Fruit fly (Drosophila melanogaster): ENCODE results near the gene CG4702.

CG4702 gene

DNA sequence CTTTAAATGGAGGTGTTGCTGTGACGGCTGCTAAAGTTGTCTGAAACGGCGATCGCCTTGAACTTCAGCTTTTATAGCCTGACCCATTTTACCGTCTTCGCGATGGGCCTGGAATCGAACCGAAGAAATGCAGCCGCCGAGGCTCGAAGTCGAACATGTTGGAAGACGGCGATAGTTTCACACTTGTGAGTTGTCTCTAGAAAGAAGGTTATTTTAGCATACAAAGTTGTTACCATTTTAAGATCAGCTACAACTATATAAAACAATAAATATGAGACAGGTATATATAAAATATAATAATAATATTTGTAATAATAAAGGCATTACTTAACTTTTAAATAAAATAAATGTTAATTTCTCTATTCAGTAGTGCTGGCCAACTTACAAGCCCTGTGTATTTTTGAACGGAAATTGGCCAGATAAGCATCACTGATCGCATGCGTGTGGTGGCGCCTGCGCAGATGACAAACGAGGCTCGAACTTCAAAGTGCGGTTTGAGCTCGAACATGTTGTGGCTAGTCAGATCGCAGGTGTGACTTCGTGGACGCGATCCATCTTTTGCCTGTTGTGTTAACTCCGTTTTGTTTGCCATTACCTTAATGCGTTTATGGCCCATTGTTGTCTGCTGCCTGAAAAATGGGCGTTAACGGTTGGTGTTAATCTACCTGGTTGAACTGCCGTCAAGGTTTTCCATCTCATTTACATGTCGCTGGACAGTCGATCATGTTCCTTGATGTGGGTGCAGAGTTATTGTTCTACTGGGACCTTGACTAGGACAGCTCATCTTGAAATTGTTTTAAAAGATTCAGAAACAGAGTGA is at the start of gene CG4702:
Gene CG4702, minus strand, starts transcription at position 51 of the 820 bp plus-strand sequence.
- TF ChIP-seq CG8478 (optimal IDR thresholded peaks at IDR 0.05) (no peak), CTCF (optimal IDR thresholded peaks at IDR 0.05) (no peak)

DNA sequence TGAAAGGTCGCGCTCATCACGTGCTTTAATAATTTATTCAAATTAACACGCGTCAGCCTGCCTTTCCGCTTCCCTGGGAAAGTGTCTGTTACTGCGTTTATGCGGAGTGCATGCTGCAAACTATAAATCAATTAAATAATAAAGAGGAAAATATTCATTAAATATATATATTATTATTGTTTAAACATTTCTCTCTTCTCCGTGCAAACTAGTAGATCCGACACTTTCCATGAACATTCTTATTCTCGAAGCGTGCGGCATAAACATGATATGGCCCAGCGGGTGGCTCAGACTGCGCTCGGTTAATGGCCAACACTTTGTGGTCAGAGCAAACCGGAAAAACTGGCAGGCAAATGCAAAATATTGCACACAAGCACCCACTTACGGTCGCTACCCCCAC is 40.3 kb upstream of the CG4702 start:
- TF ChIP-seq CTCF (optimal IDR thresholded peaks at IDR 0.05) = no peak
- no peak for TF ChIP-seq CG8478 (optimal IDR thresholded peaks at IDR 0.05)

DNA sequence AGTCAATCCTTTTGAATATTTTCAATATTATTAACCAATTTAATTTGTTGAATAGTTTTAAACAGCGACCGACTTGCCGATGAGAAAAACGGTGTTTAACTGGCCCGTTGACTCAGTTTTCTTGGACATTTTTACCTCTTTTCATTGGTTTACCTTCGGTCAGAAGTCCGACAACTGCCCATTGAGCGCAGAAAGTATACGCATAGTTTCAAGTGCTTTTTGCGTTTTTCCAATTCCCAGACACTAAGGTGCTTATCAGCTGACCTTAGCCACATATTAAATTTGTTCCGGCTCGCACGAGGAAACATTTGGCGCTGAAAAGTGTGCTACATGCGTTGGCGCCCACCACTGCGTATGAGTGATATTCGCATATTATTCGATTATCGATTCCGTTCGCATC is 38.1 kb upstream of the CG4702 start, which contains the start of gene Cpn:
Gene Cpn, minus strand, starts transcription at position 101 of the 400 bp plus-strand sequence.
- no peak for TF ChIP-seq CTCF (optimal IDR thresholded peaks at IDR 0.05)
- no peak for TF ChIP-seq CG8478 (optimal IDR thresholded peaks at IDR 0.05)

DNA sequence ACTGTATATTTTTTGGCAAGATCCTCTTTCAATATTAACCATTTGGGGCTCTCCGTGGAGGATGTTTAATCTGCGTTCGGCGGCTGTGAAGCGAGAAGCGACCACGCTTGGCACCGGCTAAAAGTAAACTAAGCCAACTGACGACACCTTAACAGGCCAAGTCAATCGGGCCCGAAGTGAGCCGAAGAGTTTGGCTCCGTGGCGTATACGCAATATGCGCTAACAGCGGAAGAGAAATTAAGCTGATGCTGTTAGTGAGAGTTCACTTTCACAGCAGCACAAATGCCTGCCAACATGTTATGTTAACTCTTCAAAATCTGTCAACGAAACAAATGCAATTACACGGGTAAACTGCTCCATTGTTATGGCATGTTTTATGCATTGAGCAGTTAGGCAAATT is 30.5 kb upstream of the CG4702 start, which contains the start of gene dpr15:
Gene dpr15, minus strand, starts transcription at position 101 of the 400 bp plus-strand sequence.
- TF ChIP-seq CTCF (optimal IDR thresholded peaks at IDR 0.05) (no peak), CG8478 (optimal IDR thresholded peaks at IDR 0.05) (no peak)

DNA sequence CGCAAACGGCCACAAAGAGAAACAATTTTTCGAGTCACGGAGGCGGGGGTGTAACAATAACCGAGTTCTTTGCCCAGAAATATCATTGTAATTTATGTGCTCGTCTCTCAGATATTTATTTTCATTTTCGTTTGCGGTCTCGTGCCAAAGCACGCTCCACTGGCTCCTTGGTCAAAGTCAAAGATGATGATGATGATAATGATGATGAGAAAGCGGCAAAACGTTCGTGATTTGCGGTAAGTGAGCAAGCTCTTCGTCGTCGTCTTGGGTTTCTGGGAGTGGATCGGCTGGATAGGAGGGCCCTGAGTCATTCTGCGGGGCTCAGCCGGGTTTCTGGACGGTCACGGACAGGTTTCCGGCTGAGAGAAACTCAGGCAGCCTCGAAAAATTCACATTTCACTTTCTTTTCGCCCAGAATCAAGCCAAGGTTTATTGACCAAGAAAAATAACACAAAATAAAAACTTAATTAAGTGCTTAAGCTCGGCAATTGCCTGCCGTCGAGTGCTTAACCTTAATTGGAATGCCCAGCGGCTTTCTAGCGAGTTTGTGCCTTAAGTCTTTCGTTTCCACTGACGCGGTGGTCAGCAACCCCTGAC is 2.5 kb downstream of the CG4702 start:
- no peak for TF ChIP-seq CG8478 (optimal IDR thresholded peaks at IDR 0.05)
- TF ChIP-seq CTCF (optimal IDR thresholded peaks at IDR 0.05) = no peak

DNA sequence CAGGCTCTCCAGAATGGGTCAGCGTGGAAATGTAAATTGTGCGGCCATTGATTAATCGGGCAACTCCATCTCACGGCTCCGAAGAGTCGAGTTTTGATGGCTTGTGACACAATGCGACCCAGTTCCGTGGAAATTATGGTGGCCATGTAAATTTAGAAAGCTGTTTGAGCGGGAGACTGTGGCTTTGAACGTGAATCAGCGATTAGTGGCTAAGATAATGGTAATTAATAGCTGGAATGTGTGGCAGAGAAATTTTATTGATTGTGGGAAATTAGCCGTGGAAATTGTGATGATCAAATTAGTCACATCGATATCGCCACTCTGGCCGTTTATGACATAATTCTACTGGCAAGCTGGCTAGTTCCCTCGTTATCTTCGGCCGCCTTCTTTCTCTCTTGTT is 3.2 kb downstream of the CG4702 start:
- TF ChIP-seq CTCF (optimal IDR thresholded peaks at IDR 0.05) = no peak
- no peak for TF ChIP-seq CG8478 (optimal IDR thresholded peaks at IDR 0.05)

DNA sequence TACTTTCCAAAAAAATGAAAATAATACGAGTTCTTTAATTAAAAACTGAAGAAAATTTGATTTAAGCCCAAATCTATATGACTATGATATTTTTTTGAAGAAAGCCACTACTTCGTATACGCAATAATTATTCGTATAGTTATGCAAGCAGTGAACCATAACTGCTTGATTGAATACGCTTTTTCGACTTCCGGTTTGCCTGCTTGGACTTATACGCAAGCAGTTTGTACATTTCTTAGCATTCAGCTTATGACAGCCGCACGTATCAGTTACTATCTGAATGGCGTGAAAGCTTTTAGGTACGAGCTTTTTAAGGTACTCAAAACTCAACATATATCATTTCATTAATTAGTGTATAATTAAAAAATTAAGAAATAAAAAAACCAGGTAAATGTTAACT is 6.8 kb downstream of the CG4702 start:
- TF ChIP-seq CG8478 (optimal IDR thresholded peaks at IDR 0.05) (no peak), CTCF (optimal IDR thresholded peaks at IDR 0.05) (no peak)

DNA sequence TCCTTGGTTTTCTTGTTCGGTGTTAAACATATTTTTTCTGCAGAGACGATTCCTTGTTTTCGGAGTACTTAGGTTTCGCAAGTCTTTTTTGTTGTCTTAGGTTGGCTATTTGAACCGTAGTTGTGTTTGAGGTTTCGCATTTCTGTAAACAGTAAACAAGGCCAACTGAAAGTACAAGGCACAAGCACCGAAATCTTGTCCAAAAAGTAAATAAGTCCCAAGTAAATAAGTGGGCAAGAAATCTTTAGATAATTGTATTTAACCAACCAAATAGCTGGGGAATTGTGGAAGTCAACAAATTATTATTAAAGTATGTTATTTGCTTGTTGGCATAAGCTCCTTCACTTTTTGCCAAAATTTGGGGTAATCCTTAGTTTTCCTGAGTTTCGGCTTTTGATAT is 14.3 kb downstream of the CG4702 start:
- TF ChIP-seq CTCF (optimal IDR thresholded peaks at IDR 0.05) = no peak
- TF ChIP-seq CG8478 (optimal IDR thresholded peaks at IDR 0.05) = no peak

DNA sequence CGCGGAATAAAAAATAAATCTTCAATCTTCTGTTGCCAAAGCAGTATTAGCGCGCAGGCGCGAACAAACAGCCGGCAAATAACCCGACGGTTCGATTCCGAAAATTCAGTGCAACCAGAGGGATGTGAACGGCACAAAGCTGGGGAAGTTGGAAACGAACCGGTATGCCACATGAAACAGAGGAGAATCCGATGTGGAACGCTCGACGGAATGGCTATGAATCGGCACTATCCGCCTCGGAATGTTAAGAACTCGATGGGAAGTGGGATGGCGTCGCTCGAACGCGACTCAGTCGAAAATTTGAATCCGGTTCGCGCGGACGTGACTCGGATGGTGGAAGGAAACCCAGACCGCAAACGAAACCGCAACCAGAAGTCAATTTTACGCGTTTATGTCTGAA is 33.4 kb downstream of the CG4702 start, which contains the start of gene dpr17:
Gene dpr17, plus strand, starts transcription at position 289 of the 400 bp plus-strand sequence.
- TF ChIP-seq CG8478 (optimal IDR thresholded peaks at IDR 0.05) = no peak
- no peak for TF ChIP-seq CTCF (optimal IDR thresholded peaks at IDR 0.05)

DNA sequence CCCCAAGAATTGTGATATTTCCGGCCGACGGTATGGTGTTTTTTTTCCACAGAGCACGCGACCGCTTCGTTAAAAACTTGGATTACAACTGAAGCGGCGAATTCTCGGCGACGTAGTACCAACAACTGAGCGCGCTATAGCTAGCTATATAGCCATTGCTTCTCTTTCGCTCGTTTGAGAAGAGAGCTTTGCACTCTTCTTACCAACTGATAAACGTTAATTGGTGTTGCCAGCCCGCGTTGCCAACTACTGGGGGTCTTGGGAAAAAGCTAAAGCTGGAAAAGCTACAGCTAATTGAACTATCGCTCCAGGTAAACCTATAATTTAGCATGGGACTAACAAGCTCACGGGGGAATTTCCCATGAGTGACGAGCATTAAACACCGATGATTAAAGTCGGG is 37.5 kb downstream of the CG4702 start, which contains the start of gene ATP8B:
Gene ATP8B, minus strand, starts transcription at position 64 of the 400 bp plus-strand sequence.
- TF ChIP-seq CTCF (optimal IDR thresholded peaks at IDR 0.05) = no peak
- TF ChIP-seq CG8478 (optimal IDR thresholded peaks at IDR 0.05) = no peak

DNA sequence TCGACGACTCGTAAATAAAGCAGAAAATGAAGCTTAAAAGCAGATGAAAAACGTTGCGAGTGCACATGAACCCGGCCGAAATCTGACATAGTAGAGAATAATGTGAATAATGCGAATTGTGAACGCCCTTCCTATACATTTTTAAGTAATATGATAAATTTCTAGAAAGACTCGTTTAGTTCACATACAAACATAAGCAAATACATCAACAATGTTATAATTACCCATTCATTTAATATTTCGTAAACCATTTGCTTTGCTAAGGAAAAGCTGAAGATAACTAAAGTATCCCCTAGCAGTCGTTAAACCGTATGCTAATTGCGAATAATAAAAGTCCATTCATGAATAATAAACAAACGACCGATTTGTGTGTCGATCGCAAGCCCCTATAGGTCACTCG is 44.5 kb downstream of the CG4702 start:
- no peak for TF ChIP-seq CG8478 (optimal IDR thresholded peaks at IDR 0.05)
- TF ChIP-seq CTCF (optimal IDR thresholded peaks at IDR 0.05) = no peak

DNA sequence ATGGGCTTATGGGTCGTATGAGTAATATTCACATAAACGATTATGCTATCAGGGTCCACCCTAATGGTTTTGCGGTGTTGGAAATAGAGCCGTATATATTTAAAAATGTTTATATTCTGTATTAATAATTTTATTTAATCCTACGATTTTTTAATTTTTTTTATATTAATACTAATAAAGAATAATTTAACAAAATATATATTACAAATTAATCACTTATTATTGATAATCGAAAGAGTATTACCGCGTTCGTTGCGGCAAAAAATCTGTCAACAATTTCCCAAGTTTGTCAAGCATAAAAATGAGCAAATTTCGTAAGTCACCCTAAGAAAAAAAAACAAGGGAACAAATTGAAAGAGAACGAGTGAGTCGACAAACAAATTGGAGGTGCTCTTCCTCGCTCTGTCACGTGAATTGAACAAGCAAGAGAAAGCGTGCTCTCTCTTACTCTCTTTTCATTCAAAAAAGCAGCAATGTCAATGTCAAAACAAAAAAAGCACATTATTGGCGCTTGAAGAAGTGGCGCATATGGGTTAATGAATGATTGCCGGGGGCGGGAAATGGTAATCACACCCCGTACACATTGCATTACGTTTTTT is 47.5 kb downstream of the CG4702 start:
- no peak for TF ChIP-seq CG8478 (optimal IDR thresholded peaks at IDR 0.05)
- no peak for TF ChIP-seq CTCF (optimal IDR thresholded peaks at IDR 0.05)

DNA sequence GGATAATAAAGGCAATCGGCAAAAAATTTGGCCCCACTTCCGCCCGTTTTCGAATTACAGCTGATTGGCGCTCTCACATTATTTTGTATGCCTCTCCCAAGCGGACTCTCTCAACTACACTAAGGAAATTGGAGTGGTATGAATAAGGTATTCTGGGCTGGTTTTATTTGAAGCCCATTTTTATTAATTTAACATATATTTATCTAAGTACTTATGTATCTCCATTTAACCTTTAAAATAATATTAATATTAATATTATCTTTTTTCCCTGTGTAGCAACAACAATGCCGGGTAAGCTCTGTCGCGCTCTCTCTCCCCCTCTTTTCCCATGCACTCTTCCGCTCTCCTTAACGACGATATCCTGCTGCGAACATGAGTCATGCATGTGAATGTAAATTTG is 49.0 kb downstream of the CG4702 start:
- TF ChIP-seq CTCF (optimal IDR thresholded peaks at IDR 0.05) = no peak
- no peak for TF ChIP-seq CG8478 (optimal IDR thresholded peaks at IDR 0.05)
